Fruit fly (Drosophila melanogaster): Measurements from ENCODE around the gene mesh.

mesh gene

dm6 chr3R:31222125-31222889 is 26.7 kb upstream of the mesh start (continued):
- TF ChIP-seq CG17612 (GFP tag; IDR thresholded peaks at IDR 0.05) (no peak), CG42726 (GFP tag; IDR thresholded peaks at IDR 0.05; ENCODE audit: partially characterized antibody) (no peak), Pdp1 (GFP tag; optimal IDR thresholded peaks at IDR 0.05) (peak; percentile 76 to 86), Oaz (GFP tag; IDR thresholded peaks at IDR 0.05) (no peak), CG11560 (tag; IDR thresholded peaks at IDR 0.05) (no peak), CG4282 (GFP tag; optimal IDR thresholded peaks at IDR 0.05) (peak; percentile 44), CG2712 (tag; optimal IDR thresholded peaks at IDR 0.05) (peak; percentile 89), CG10565 (GFP tag; optimal IDR thresholded peaks at IDR 0.05) (no peak), NC2β (GFP tag; optimal IDR thresholded peaks at IDR 0.05) (peak; percentile 79), Xrp1 (GFP tag; IDR thresholded peaks at IDR 0.05) (no peak), ara (GFP tag; IDR thresholded peaks at IDR 0.05) (no peak), CG15479 (GFP tag; optimal IDR thresholded peaks at IDR 0.05) (peak; percentile 40), Optix (GFP tag; IDR thresholded peaks at IDR 0.05) (no peak), abd-A (tag; optimal IDR thresholded peaks at IDR 0.05) (no peak), CG12769 (tag; optimal IDR thresholded peaks at IDR 0.05) (peak; percentile 90), Hmr (GFP tag; optimal IDR thresholded peaks at IDR 0.05) (peak; percentile 95), dmrt99B (tag; optimal IDR thresholded peaks at IDR 0.05) (peak; percentile 89), aop (GFP tag; IDR thresholded peaks at IDR 0.05) (no peak), amos (GFP tag; IDR thresholded peaks at IDR 0.05; ENCODE audit: partially characterized antibody) (no peak), CG14710 (tag; optimal IDR thresholded peaks at IDR 0.05) (peak; percentile 75), CG2875 (GFP tag; optimal IDR thresholded peaks at IDR 0.05) (peak; percentile 73), CG4617 (GFP tag; optimal IDR thresholded peaks at IDR 0.05; ENCODE audit: borderline replicate concordance) (peak; percentile 52), insv (GFP tag; optimal IDR thresholded peaks at IDR 0.05) (peak in 1 of 2 experiments; percentile 40), CG17829 (tag; optimal IDR thresholded peaks at IDR 0.05) (peak; percentile 80), kni (GFP tag; optimal IDR thresholded peaks at IDR 0.05) (peak; percentile 52), pfk (GFP tag; optimal IDR thresholded peaks at IDR 0.05) (no peak), Atf3 (GFP tag; optimal IDR thresholded peaks at IDR 0.05) (peak; percentile 76), sr (GFP tag; IDR thresholded peaks at IDR 0.05) (no peak), CG33557 (GFP tag; optimal IDR thresholded peaks at IDR 0.05) (peak; percentile 76), ci (GFP tag; IDR thresholded peaks at IDR 0.05) (no peak), exex (tag; optimal IDR thresholded peaks at IDR 0.05) (peak; percentile 67), Scr (GFP tag; IDR thresholded peaks at IDR 0.05; ENCODE audit: partially characterized antibody) (no peak), Dek (tag; optimal IDR thresholded peaks at IDR 0.05) (peak; percentile 85), gce (GFP tag; IDR thresholded peaks at IDR 0.05) (no peak), Aef1 (GFP tag; IDR thresholded peaks at IDR 0.05) (no peak), CG2889 (GFP tag; IDR thresholded peaks at IDR 0.05) (no peak), scrt (GFP tag; optimal IDR thresholded peaks at IDR 0.05) (peak; percentile 71), Lhr (GFP tag; optimal IDR thresholded peaks at IDR 0.05) (peak; percentile 54), Dfd (GFP tag; optimal IDR thresholded peaks at IDR 0.05) (no peak), z (GFP tag; IDR thresholded peaks at IDR 0.05) (no peak), tin (GFP tag; optimal IDR thresholded peaks at IDR 0.05) (peak; percentile 73), sob (GFP tag; IDR thresholded peaks at IDR 0.05) (no peak), Hand (GFP tag; optimal IDR thresholded peaks at IDR 0.05) (peak; percentile 84), ewg (GFP tag; optimal IDR thresholded peaks at IDR 0.05) (peak; percentile 85), Bdp1 (GFP tag; optimal IDR thresholded peaks at IDR 0.05) (peak; percentile 69), lola (GFP tag; optimal IDR thresholded peaks at IDR 0.05) (peak in 1 of 3 experiments; percentile 85), CG10366 (GFP tag; IDR thresholded peaks at IDR 0.05) (no peak), tll (GFP tag; optimal IDR thresholded peaks at IDR 0.05) (peak in 1 of 2 experiments; percentile 20)
